Fruit fly (Drosophila melanogaster) whole organism, pupa: ENCODE measurements around the gene Bap60.

Source experiments
- CG10348 ChIP-seq: fragments of 200-800 bp; sonication (Bioruptor generic); IDR thresholded peaks from 2 replicates; pipeline ENCODE4 v1.3.6; 2022; ENCODE audit warnings: missing biosample characterization, missing genetic modification characterization
- CG12605 ChIP-seq: fragments of 200-800 bp; sonication (Bioruptor generic); IDR thresholded peaks from 2 replicates; pipeline ENCODE4 v1.3.6; 2022; ENCODE audit warnings: missing biosample characterization, missing genetic modification characterization
- CG13204 ChIP-seq: fragments of 200-800 bp; sonication (Bioruptor generic); optimal IDR thresholded peaks from 2 replicates; lab custom pipeline; 2018; ENCODE audit warnings: missing biosample characterization, mild to moderate bottlenecking, missing genetic modification characterization, moderate library complexity
- CG14655 ChIP-seq: fragments of 200-800 bp; sonication (Bioruptor generic); optimal IDR thresholded peaks from 3 replicates; lab custom pipeline; 2017; ENCODE audit warnings: mild to moderate bottlenecking, missing biosample characterization, missing genetic modification reagents, missing genetic modification characterization
- CG15710 ChIP-seq: fragments of 200-800 bp; sonication (Bioruptor generic); optimal IDR thresholded peaks from 2 replicates; lab custom pipeline; 2018; ENCODE audit warnings: missing biosample characterization, mild to moderate bottlenecking, missing genetic modification characterization, moderate library complexity
- CG17806 ChIP-seq: fragments of 200-800 bp; sonication (Bioruptor generic); optimal IDR thresholded peaks from 2 replicates; lab custom pipeline; 2018; ENCODE audit warnings: missing biosample characterization, mild to moderate bottlenecking, missing genetic modification characterization, moderate library complexity
- CG32121 ChIP-seq: fragments of 200-800 bp; sonication (Bioruptor generic); IDR thresholded peaks from 2 replicates; pipeline ENCODE4 v1.3.6; 2022; ENCODE audit warnings: missing biosample characterization, missing genetic modification characterization
- CG34367 ChIP-seq: fragments of 200-800 bp; sonication (Bioruptor generic); optimal IDR thresholded peaks from 2 replicates; lab custom pipeline; 2018; ENCODE audit warnings: missing biosample characterization, mild to moderate bottlenecking, missing genetic modification characterization
- CG4496 ChIP-seq: fragments of 200-800 bp; sonication (Bioruptor generic); IDR thresholded peaks from 3 replicates; pipeline ENCODE4 v1.3.6; 2022; ENCODE audit warnings: missing biosample characterization, missing genetic modification characterization
- CG8159 ChIP-seq: fragments of 200-800 bp; sonication (Bioruptor generic); optimal IDR thresholded peaks from 3 replicates; lab custom pipeline; 2018; ENCODE audit warnings: missing biosample characterization, mild to moderate bottlenecking, missing genetic modification characterization, moderate library complexity
- CG8301 ChIP-seq: fragments of 200-800 bp; sonication (Bioruptor generic); optimal IDR thresholded peaks from 2 replicates; lab custom pipeline; 2018; ENCODE audit warnings: missing biosample characterization, mild to moderate bottlenecking, missing genetic modification characterization
- CG9948 ChIP-seq: fragments of 200-800 bp; sonication (Bioruptor generic); optimal IDR thresholded peaks from 2 replicates; lab custom pipeline; 2018; ENCODE audit warnings: missing biosample characterization, mild to moderate bottlenecking, missing genetic modification characterization, moderate library complexity
- D1 ChIP-seq: fragments of 200-800 bp; sonication (Bioruptor generic); optimal IDR thresholded peaks from 2 replicates; lab custom pipeline; 2018; ENCODE audit warnings: missing biosample characterization, mild to moderate bottlenecking, missing genetic modification characterization, moderate library complexity
- EcR ChIP-seq: fragments of 200-800 bp; sonication (Bioruptor generic); optimal IDR thresholded peaks from 3 replicates; lab custom pipeline; 2019; ENCODE audit warnings: missing biosample characterization, missing genetic modification characterization, mild to moderate bottlenecking, moderate library complexity, missing genetic modification reagents
- Ets98B ChIP-seq: fragments of 200-800 bp; sonication (Bioruptor generic); IDR thresholded peaks from 2 replicates; pipeline ENCODE4 v1.3.6; 2022; ENCODE audit warnings: missing biosample characterization, missing genetic modification characterization
- Pif1A ChIP-seq: fragments of 200-800 bp; sonication (Bioruptor generic); optimal IDR thresholded peaks from 3 replicates; lab custom pipeline; 2016; ENCODE audit warnings: missing biosample characterization, missing genetic modification characterization
- Pif1B ChIP-seq: fragments of 200-800 bp; sonication (Bioruptor generic); optimal IDR thresholded peaks from 3 replicates; lab custom pipeline; 2016; ENCODE audit warnings: missing biosample characterization, missing genetic modification characterization
- Snoo ChIP-seq: fragments of 200-800 bp; sonication (Bioruptor generic); optimal IDR thresholded peaks from 3 replicates; lab custom pipeline; 2017; ENCODE audit warnings: missing biosample characterization, mild to moderate bottlenecking, missing genetic modification characterization, inconsistent platforms
- fd96Ca ChIP-seq: fragments of 200-800 bp; sonication (Bioruptor generic); IDR thresholded peaks from 3 replicates; pipeline ENCODE4 v1.3.6; 2022; ENCODE audit warnings: missing biosample characterization, missing genetic modification characterization
- gl ChIP-seq: fragments of 200-800 bp; sonication (Bioruptor generic); optimal IDR thresholded peaks from 2 replicates; lab custom pipeline; 2018; ENCODE audit warnings: missing biosample characterization, mild to moderate bottlenecking, missing genetic modification characterization
- rn ChIP-seq: fragments of 200-800 bp; sonication (Bioruptor generic); IDR thresholded peaks from 2 replicates; pipeline ENCODE4 v1.3.6; 2022; ENCODE audit warnings: missing biosample characterization, missing genetic modification characterization

Bap60 gene

dm6 chrX:13127973-13128749 is 31.1 kb downstream of the Bap60 start:
- TF ChIP-seq CG15710 (tag; lab: Kevin White, UChicago) (peak; percentile 44), CG8159 (tag; lab: Kevin White, UChicago) (peak; percentile 51), CG10348 (GFP tag; lab: Robert Waterston, UW) (no peak), CG8301 (peak; percentile 46), CG32121 (GFP tag; lab: Robert Waterston, UW) (peak; percentile 68), Snoo (no peak), EcR (GFP tag; lab: Kevin White, UChicago) (peak; percentile 45), CG17806 (peak; percentile 49), gl (tag; lab: Kevin White, UChicago) (no peak), fd96Ca (GFP tag; lab: Robert Waterston, UW) (peak; percentile 36; the same call in 1 of the 3 replicates), Pif1A (GFP tag; lab: Kevin White, UChicago) (peak; percentile 39), Ets98B (GFP tag; lab: Robert Waterston, UW) (peak; percentile 75), rn (GFP tag; lab: Robert Waterston, UW) (no peak), D1 (tag; lab: Kevin White, UChicago) (peak; percentile 59), CG14655 (GFP tag; lab: Kevin White, UChicago) (peak; percentile 53), CG4496 (GFP tag; lab: Robert Waterston, UW) (peak; percentile 86), CG9948 (tag; lab: Kevin White, UChicago) (peak; percentile 42), Pif1B (GFP tag; lab: Kevin White, UChicago) (no peak), CG34367 (tag; lab: Kevin White, UChicago) (peak; percentile 7), CG12605 (GFP tag; lab: Robert Waterston, UW) (peak; percentile 71), CG13204 (GFP tag; lab: Kevin White, UChicago) (peak; percentile 71)
- TF ChIP-seq, all 21 proteins: peak for 16

- no peak for TF ChIP-seq CG9948 (tag; lab: Kevin White, UChicago)
- no peak for TF ChIP-seq CG4496 (GFP tag; lab: Robert Waterston, UW)
- TF ChIP-seq, all 21 proteins: peak for 0
These were observed 33.7 kb downstream of the Bap60 start for dm6 chrX:13125559-13125958.

dm6 chrX:13116438-13117243 is 42.7 kb downstream of the Bap60 start:
- no peak for TF ChIP-seq CG9948 (tag; lab: Kevin White, UChicago)
- TF ChIP-seq CG10348 (GFP tag; lab: Robert Waterston, UW) = no peak
- TF ChIP-seq Pif1B (GFP tag; lab: Kevin White, UChicago) = peak; percentile 45
- peak; percentile 10 for TF ChIP-seq CG8301
- no peak for TF ChIP-seq rn (GFP tag; lab: Robert Waterston, UW)
- TF ChIP-seq CG32121 (GFP tag; lab: Robert Waterston, UW) = no peak
- TF ChIP-seq CG12605 (GFP tag; lab: Robert Waterston, UW) = peak; percentile 59; the same call in 1 of the 2 replicates
- peak; percentile 46 for TF ChIP-seq Pif1A (GFP tag; lab: Kevin White, UChicago)
- peak; percentile 40 for TF ChIP-seq Snoo
- peak; percentile 32 for TF ChIP-seq CG8159 (tag; lab: Kevin White, UChicago)
- no peak for TF ChIP-seq Ets98B (GFP tag; lab: Robert Waterston, UW)
- no peak for TF ChIP-seq CG4496 (GFP tag; lab: Robert Waterston, UW)
- TF ChIP-seq fd96Ca (GFP tag; lab: Robert Waterston, UW) = no peak
- TF ChIP-seq CG34367 (tag; lab: Kevin White, UChicago) = peak; percentile 51
- TF ChIP-seq CG15710 (tag; lab: Kevin White, UChicago) = peak; percentile 32
- peak; percentile 79 for TF ChIP-seq gl (tag; lab: Kevin White, UChicago)
- TF ChIP-seq CG13204 (GFP tag; lab: Kevin White, UChicago) = peak; percentile 66
- no peak for TF ChIP-seq D1 (tag; lab: Kevin White, UChicago)
- TF ChIP-seq CG17806 = peak; percentile 11
- peak; percentile 19 for TF ChIP-seq EcR (GFP tag; lab: Kevin White, UChicago)
- peak; percentile 50 for TF ChIP-seq CG14655 (GFP tag; lab: Kevin White, UChicago)

- TF ChIP-seq CG12605 (GFP tag; lab: Robert Waterston, UW) (peak; percentile 46; the same call in 1 of the 2 replicates), CG13204 (GFP tag; lab: Kevin White, UChicago) (peak; percentile 60), CG4496 (GFP tag; lab: Robert Waterston, UW) (peak; percentile 68), gl (tag; lab: Kevin White, UChicago) (no peak), CG8159 (tag; lab: Kevin White, UChicago) (no peak), Pif1A (GFP tag; lab: Kevin White, UChicago) (peak; percentile 14), Snoo (no peak), CG10348 (GFP tag; lab: Robert Waterston, UW) (no peak), CG15710 (tag; lab: Kevin White, UChicago) (peak; percentile 12), Pif1B (GFP tag; lab: Kevin White, UChicago) (no peak), CG32121 (GFP tag; lab: Robert Waterston, UW) (0 out of 2 replicates have a peak, but pooled peaks have one; percentile 17), CG34367 (tag; lab: Kevin White, UChicago) (no peak), CG17806 (no peak), Ets98B (GFP tag; lab: Robert Waterston, UW) (peak; percentile 49), CG14655 (GFP tag; lab: Kevin White, UChicago) (no peak), D1 (tag; lab: Kevin White, UChicago) (no peak), fd96Ca (GFP tag; lab: Robert Waterston, UW) (peak; percentile 56; the same call in 2 of the 3 replicates), EcR (GFP tag; lab: Kevin White, UChicago) (no peak), CG9948 (tag; lab: Kevin White, UChicago) (no peak), rn (GFP tag; lab: Robert Waterston, UW) (no peak), CG8301 (no peak)
These were observed 44.4 kb downstream of the Bap60 start, which contains the start of gene CG42237 for dm6 chrX:13114861-13115260. Gene CG42237, plus strand, starts transcription at chrX:13115131.
